Worm (Caenorhabditis elegans): ENCODE data around the gene ivd-1.

Gene ivd-1

ce11 chrIV:5038744-5039143 lies 49.9 kb downstream of the ivd-1 start (continued):
- TF ChIP-seq hif-1 (tag; optimal IDR thresholded peaks at IDR 0.05) = no peak
- no peak for TF ChIP-seq mep-1 (tag; optimal IDR thresholded peaks at IDR 0.05)
- peak; percentile 78; the same call in 1 of the 2 replicates for TF ChIP-seq D1046.2 (GFP tag; IDR thresholded peaks at IDR 0.05)
- peak; percentile 65 for TF ChIP-seq T26A8.4 (GFP tag; IDR thresholded peaks at IDR 0.05)
- peak; percentile 99 for TF ChIP-seq snpc-1.2 (GFP tag; IDR thresholded peaks at IDR 0.05)
- peak; percentile 71 for TF ChIP-seq ceh-20 (GFP tag; IDR thresholded peaks at IDR 0.05)
- TF ChIP-seq php-3 (GFP tag; IDR thresholded peaks at IDR 0.05) = no peak
- no peak for TF ChIP-seq zip-2 (tag; optimal IDR thresholded peaks at IDR 0.05)
- peak; percentile 92 for TF ChIP-seq dmd-8 (GFP tag; IDR thresholded peaks at IDR 0.05)
- no peak for TF ChIP-seq nhr-25 (tag; optimal IDR thresholded peaks at IDR 0.05; ENCODE audit: borderline replicate concordance, insufficient read depth)
- TF ChIP-seq Y5F2A.4 (GFP tag; optimal IDR thresholded peaks at IDR 0.05) = no peak
- TF ChIP-seq sdz-12 (GFP tag; optimal IDR thresholded peaks at IDR 0.05) = peak; percentile 8
- no peak for TF ChIP-seq nhr-102 (tag; optimal IDR thresholded peaks at IDR 0.05)
- no peak for TF ChIP-seq ces-1 (GFP tag; optimal IDR thresholded peaks at IDR 0.05)
- TF ChIP-seq unc-62 (GFP tag; optimal IDR thresholded peaks at IDR 0.05 in 1 of 2) = no peak
- TF ChIP-seq unc-62 (tag; optimal IDR thresholded peaks at IDR 0.05) = no peak
- no peak; the same call in 1 of the 2 replicates for TF ChIP-seq lim-7 (GFP tag; IDR thresholded peaks at IDR 0.05)
- TF ChIP-seq madf-9 (GFP tag; conservative IDR thresholded peaks at IDR 0.05) = peak; percentile 59; the same call in 1 of the 2 replicates
- no peak for TF ChIP-seq F37D6.2 (tag; optimal IDR thresholded peaks at IDR 0.05)
- no peak for TF ChIP-seq ceh-28 (tag; optimal IDR thresholded peaks at IDR 0.05)
- peak; percentile 61 for TF ChIP-seq lin-1 (GFP tag; IDR thresholded peaks at IDR 0.05)
- TF ChIP-seq dmd-9 (GFP tag; IDR thresholded peaks at IDR 0.05) = no peak
- TF ChIP-seq daf-19 (GFP tag; conservative IDR thresholded peaks at IDR 0.05) = 0 out of 2 replicates have a peak, but pooled peaks have one; percentile 63
- TF ChIP-seq set-16 (GFP tag; IDR thresholded peaks at IDR 0.05) = no peak
- peak; percentile 21 for TF ChIP-seq hlh-30 (tag; optimal IDR thresholded peaks at IDR 0.05; ENCODE audit: insufficient read depth)
- TF ChIP-seq vab-7 (GFP tag; IDR thresholded peaks at IDR 0.05) = peak; percentile 81
- TF ChIP-seq lin-38 (GFP tag; IDR thresholded peaks at IDR 0.05) = no peak; the same call in 1 of the 2 replicates
- peak; percentile 11 for TF ChIP-seq gei-8 (GFP tag; optimal IDR thresholded peaks at IDR 0.05)
- TF ChIP-seq dpl-1 (GFP tag; optimal IDR thresholded peaks at IDR 0.05) = no peak
- TF ChIP-seq nhr-41 (GFP tag; IDR thresholded peaks at IDR 0.05) = peak; percentile 77; the same call in 1 of the 2 replicates
- TF ChIP-seq saeg-2 (GFP tag; IDR thresholded peaks at IDR 0.05) = peak; percentile 46; the same call in 1 of the 2 replicates
- peak; percentile 82 for TF ChIP-seq pha-4 (GFP tag; IDR thresholded peaks at IDR 0.05)
- no peak for TF ChIP-seq pha-4 (tag; optimal IDR thresholded peaks at IDR 0.05)
- TF ChIP-seq nhr-76 (tag; optimal IDR thresholded peaks at IDR 0.05) = no peak
- peak; percentile 32 for TF ChIP-seq T20F7.1 (GFP tag; optimal IDR thresholded peaks at IDR 0.05)

- TF ChIP-seq zfp-2 (tag; optimal IDR thresholded peaks at IDR 0.05) (no peak), dmd-9 (GFP tag; IDR thresholded peaks at IDR 0.05) (no peak), mxl-3 (GFP tag; optimal IDR thresholded peaks at IDR 0.05) (no peak), spr-3 (GFP tag; optimal IDR thresholded peaks at IDR 0.05) (no peak), dmd-6 (GFP tag; IDR thresholded peaks at IDR 0.05) (no peak), nhr-10 (tag; optimal IDR thresholded peaks at IDR 0.05) (no peak), tra-1 (GFP tag; IDR thresholded peaks at IDR 0.05) (no peak)
Observed at ce11 chrIV:5037489-5037888, 51.2 kb downstream of the ivd-1 start, which contains the start of gene C09B9.1. C09B9.1 (plus strand) TSS chrIV:5037789.
